Worm (Caenorhabditis elegans): ENCODE data around the gene srn-1.

- TF ChIP-seq nhr-11 (tag; optimal IDR thresholded peaks at IDR 0.05) (no peak), fos-1 (tag; optimal IDR thresholded peaks at IDR 0.05) (peak; percentile 46), ztf-1 (GFP tag; conservative IDR thresholded peaks at IDR 0.05) (no peak), ama-1 (optimal IDR thresholded peaks at IDR 0.05) (no peak), nhr-77 (tag; optimal IDR thresholded peaks at IDR 0.05) (no peak), lsy-2 (tag; optimal IDR thresholded peaks at IDR 0.05) (peak in 1 of 2 experiments; percentile 71), ztf-11 (tag; optimal IDR thresholded peaks at IDR 0.05) (no peak), unc-62 (GFP tag; optimal IDR thresholded peaks at IDR 0.05) (peak; percentile 51), blmp-1 (tag; optimal IDR thresholded peaks at IDR 0.05; ENCODE audit: insufficient read depth) (peak; percentile 86), R02D3.7 (tag; optimal IDR thresholded peaks at IDR 0.05) (no peak), nhr-237 (tag; optimal IDR thresholded peaks at IDR 0.05) (no peak), unc-39 (tag; optimal IDR thresholded peaks at IDR 0.05) (no peak), nhr-23 (tag; optimal IDR thresholded peaks at IDR 0.05) (no peak)
These were observed 38.8 kb downstream of the srn-1 start for ce11 chrV:6247397-6247796.

All from whole organism, L2 larva.